Fruit fly (Drosophila melanogaster) whole organism, embryonic: Measurements from ENCODE around the gene RhoGAP5A.

Experiments used
- BEAF-32 ChIP-seq: fragments of 200-800 bp; sonication (Bioruptor generic); optimal IDR thresholded peaks from 3 replicates; lab custom pipeline; 2017; ENCODE audit warnings: missing biosample characterization, missing genetic modification characterization, mild to moderate bottlenecking, moderate library complexity, missing genetic modification reagents
- Blimp-1 ChIP-seq: fragments of 200-800 bp; sonication (Bioruptor generic); optimal IDR thresholded peaks from 3 replicates; lab custom pipeline; 2018; ENCODE audit warnings: missing biosample characterization, missing genetic modification characterization, mild to moderate bottlenecking, moderate library complexity, missing genetic modification reagents
- CG11093 ChIP-seq: fragments of 200-800 bp; sonication (Bioruptor generic); IDR thresholded peaks from 3 replicates; pipeline ENCODE4 v1.3.6; 2022; ENCODE audit warnings: missing biosample characterization, missing genetic modification characterization
- CG1233 ChIP-seq: fragments of 200-800 bp; sonication (Bioruptor generic); optimal IDR thresholded peaks from 4 replicates; lab custom pipeline; 2018; ENCODE audit warnings: missing biosample characterization, mild to moderate bottlenecking, missing genetic modification characterization
- CG14014 ChIP-seq: fragments of 200-800 bp; sonication (Bioruptor generic); IDR thresholded peaks from 2 replicates; pipeline ENCODE4 v1.3.6; 2022; ENCODE audit warnings: missing biosample characterization, missing genetic modification characterization
- CG15479 ChIP-seq: fragments of 200-800 bp; sonication (Bioruptor generic); optimal IDR thresholded peaks from 3 replicates; lab custom pipeline; 2019; ENCODE audit warnings: missing biosample characterization, mild to moderate bottlenecking, missing genetic modification characterization, moderate library complexity
- CG1647 ChIP-seq: fragments of 200-800 bp; sonication (Bioruptor generic); optimal IDR thresholded peaks from 3 replicates; lab custom pipeline; 2016; ENCODE audit warnings: missing biosample characterization, missing genetic modification characterization
- CG1832 ChIP-seq: fragments of 200-800 bp; sonication (Bioruptor generic); optimal IDR thresholded peaks from 2 replicates; lab custom pipeline; 2017; ENCODE audit warnings: missing biosample characterization, mild to moderate bottlenecking, missing genetic modification characterization, inconsistent platforms
- CG18764 ChIP-seq: fragments of 200-800 bp; sonication (Bioruptor generic); optimal IDR thresholded peaks from 3 replicates; lab custom pipeline; 2016; ENCODE audit warnings: missing biosample characterization, missing genetic modification characterization
- CG2875 ChIP-seq: fragments of 200-800 bp; sonication (Bioruptor generic); optimal IDR thresholded peaks from 2 replicates; lab custom pipeline; 2017; ENCODE audit warnings: missing biosample characterization, mild to moderate bottlenecking, missing genetic modification characterization, missing genetic modification reagents
- CG3065 ChIP-seq: fragments of 200-800 bp; sonication (Bioruptor generic); optimal IDR thresholded peaks from 2 replicates; lab custom pipeline; 2016; ENCODE audit warnings: missing biosample characterization, missing genetic modification characterization
- CG4617 ChIP-seq: fragments of 200-800 bp; sonication (Bioruptor generic); optimal IDR thresholded peaks from 3 replicates; lab custom pipeline; 2016; ENCODE audit warnings: missing biosample characterization, missing genetic modification characterization, borderline replicate concordance
- CG8924 ChIP-seq: fragments of 200-800 bp; optimal IDR thresholded peaks from 3 replicates; lab custom pipeline; 2019; ENCODE audit warnings: missing biosample characterization, mild to moderate bottlenecking, missing genetic modification characterization, moderate library complexity
- CkIIα-i1 ChIP-seq: fragments of 200-800 bp; sonication (Bioruptor generic); IDR thresholded peaks from 2 replicates; pipeline ENCODE4 v1.3.6; 2022; ENCODE audit warnings: missing biosample characterization, missing genetic modification characterization
- CoRest ChIP-seq: fragments of 200-800 bp; sonication (Bioruptor generic); optimal IDR thresholded peaks from 3 replicates; lab custom pipeline; 2018; ENCODE audit warnings: missing biosample characterization, mild to moderate bottlenecking, missing genetic modification characterization, moderate library complexity
- D19B ChIP-seq: fragments of 200-800 bp; sonication (Bioruptor generic); optimal IDR thresholded peaks from 2 replicates; lab custom pipeline; 2017; ENCODE audit warnings: missing biosample characterization, mild to moderate bottlenecking, missing genetic modification characterization
- Dbx ChIP-seq: fragments of 200-800 bp; sonication (Bioruptor generic); IDR thresholded peaks from 3 replicates; pipeline ENCODE4 v1.3.6; 2022; ENCODE audit warnings: missing biosample characterization, missing genetic modification characterization
- Dfd ChIP-seq, 2 experiments: fragments of >200 bp; optimal IDR thresholded peaks; 2 replicates each; lab custom pipeline; 2017; ENCODE audit warnings: missing biosample characterization in 2 of 2, missing genetic modification characterization in 2 of 2
- Dp ChIP-seq: fragments of 200-800 bp; sonication (Bioruptor generic); optimal IDR thresholded peaks from 2 replicates; lab custom pipeline; 2018; ENCODE audit warnings: missing biosample characterization, mild to moderate bottlenecking, missing genetic modification characterization, moderate library complexity
- E2f2 ChIP-seq: fragments of 200-800 bp; sonication (Bioruptor generic); IDR thresholded peaks from 2 replicates; pipeline ENCODE4 v1.3.6; 2022; ENCODE audit warnings: missing biosample characterization, missing genetic modification characterization
- Gsc ChIP-seq: fragments of 200-800 bp; sonication (Bioruptor generic); IDR thresholded peaks from 2 replicates; pipeline ENCODE4 v1.3.6; 2022; ENCODE audit warnings: missing biosample characterization, missing genetic modification characterization
- NC2α ChIP-seq: fragments of 200-800 bp; sonication (Bioruptor generic); optimal IDR thresholded peaks from 2 replicates; lab custom pipeline; 2016; ENCODE audit warnings: missing biosample characterization, missing genetic modification characterization
- Opbp ChIP-seq: fragments of 200-800 bp; sonication (Bioruptor generic); IDR thresholded peaks from 3 replicates; pipeline ENCODE4 v1.3.6; 2022; ENCODE audit warnings: missing biosample characterization, missing genetic modification characterization; ENCODE audit not compliant: partially characterized antibody
- Pdp1 ChIP-seq, 2 experiments: fragments of 200-800 bp; sonication (Bioruptor generic); optimal IDR thresholded peaks; 3 replicates each; lab custom pipeline; 2016; ENCODE audit warnings: missing biosample characterization in 2 of 2, missing genetic modification characterization in 2 of 2, mild to moderate bottlenecking in 1 of 2, moderate library complexity in 1 of 2
- Xrp1 ChIP-seq: fragments of 200-800 bp; sonication (Bioruptor generic); IDR thresholded peaks from 2 replicates; pipeline ENCODE4 v1.3.6; 2022; ENCODE audit warnings: missing biosample characterization, missing genetic modification characterization
- abd-A ChIP-seq: fragments of 200-800 bp; sonication (Bioruptor generic); optimal IDR thresholded peaks from 3 replicates; lab custom pipeline; 2019; ENCODE audit warnings: missing biosample characterization, mild to moderate bottlenecking, missing genetic modification characterization, moderate library complexity
- chinmo ChIP-seq: fragments of 200-800 bp; sonication (Bioruptor generic); IDR thresholded peaks from 4 replicates; pipeline ENCODE4 v1.3.6; 2022; ENCODE audit warnings: missing biosample characterization, missing genetic modification characterization; ENCODE audit not compliant: partially characterized antibody
- corto ChIP-seq: fragments of 200-800 bp; sonication (Bioruptor generic); optimal IDR thresholded peaks from 2 replicates; lab custom pipeline; 2016; ENCODE audit warnings: missing biosample characterization, mild to moderate bottlenecking, missing genetic modification characterization, moderate library complexity
- da ChIP-seq: fragments of 200-800 bp; sonication (Bioruptor generic); optimal IDR thresholded peaks from 2 replicates; lab custom pipeline; 2016; ENCODE audit warnings: missing biosample characterization, missing genetic modification characterization
- disco-r ChIP-seq: fragments of 200-800 bp; sonication (Bioruptor generic); optimal IDR thresholded peaks from 2 replicates; lab custom pipeline; 2016; ENCODE audit warnings: missing biosample characterization, missing genetic modification characterization
- ems ChIP-seq: fragments of 200-800 bp; sonication (Bioruptor generic); optimal IDR thresholded peaks from 3 replicates; lab custom pipeline; 2016; ENCODE audit warnings: missing biosample characterization, missing genetic modification characterization
- eyg ChIP-seq: fragments of 200-800 bp; sonication (Bioruptor generic); optimal IDR thresholded peaks from 3 replicates; lab custom pipeline; 2016; ENCODE audit warnings: missing biosample characterization, missing genetic modification characterization
- fd3F ChIP-seq: fragments of 200-800 bp; sonication (Bioruptor generic); optimal IDR thresholded peaks from 2 replicates; lab custom pipeline; 2018; ENCODE audit warnings: missing biosample characterization, mild to moderate bottlenecking, missing genetic modification characterization, moderate library complexity
- fru ChIP-seq: fragments of >200 bp; optimal IDR thresholded peaks from 2 replicates; lab custom pipeline; 2017
- gce ChIP-seq: fragments of 200-800 bp; sonication (Bioruptor generic); IDR thresholded peaks from 3 replicates; pipeline ENCODE4 v1.3.6; 2022; ENCODE audit warnings: missing biosample characterization, missing genetic modification characterization
- grn ChIP-seq: fragments of 200-800 bp; sonication (Bioruptor generic); optimal IDR thresholded peaks from 3 replicates; lab custom pipeline; 2017; ENCODE audit warnings: missing biosample characterization, missing genetic modification characterization
- ind ChIP-seq: fragments of 200-800 bp; sonication (Bioruptor generic); optimal IDR thresholded peaks from 3 replicates; lab custom pipeline; 2016; ENCODE audit warnings: missing biosample characterization, missing genetic modification characterization
- ken ChIP-seq: fragments of 200-800 bp; sonication (Bioruptor generic); IDR thresholded peaks from 3 replicates; pipeline ENCODE4 v1.3.6; 2022; ENCODE audit warnings: missing biosample characterization, missing genetic modification characterization
- lmd ChIP-seq: fragments of 200-800 bp; sonication (Bioruptor generic); IDR thresholded peaks from 2 replicates; pipeline ENCODE4 v1.3.6; 2022; ENCODE audit warnings: missing biosample characterization, missing genetic modification characterization
- onecut ChIP-seq: fragments of 200-800 bp; sonication (Bioruptor generic); IDR thresholded peaks from 2 replicates; pipeline ENCODE4 v1.3.6; 2022; ENCODE audit warnings: missing biosample characterization, missing genetic modification characterization
- peb ChIP-seq: fragments of 200-800 bp; sonication (Bioruptor generic); IDR thresholded peaks from 2 replicates; pipeline ENCODE4 v1.3.6; 2022; ENCODE audit warnings: missing biosample characterization, missing genetic modification characterization
- psq ChIP-seq: fragments of 200-800 bp; sonication (Bioruptor generic); optimal IDR thresholded peaks from 2 replicates; lab custom pipeline; 2017; ENCODE audit warnings: missing biosample characterization, missing genetic modification characterization
- run ChIP-seq: fragments of 200-800 bp; sonication (Bioruptor generic); optimal IDR thresholded peaks from 3 replicates; lab custom pipeline; 2018; ENCODE audit warnings: missing biosample characterization, mild to moderate bottlenecking, missing genetic modification characterization
- scrt ChIP-seq: fragments of 200-800 bp; sonication (Bioruptor generic); optimal IDR thresholded peaks from 2 replicates; lab custom pipeline; 2018; ENCODE audit warnings: missing biosample characterization, mild to moderate bottlenecking, missing genetic modification characterization, moderate library complexity
- sens-2 ChIP-seq: fragments of 200-800 bp; sonication (Bioruptor generic); IDR thresholded peaks from 2 replicates; pipeline ENCODE4 v1.3.6; 2022; ENCODE audit warnings: missing biosample characterization, missing genetic modification characterization
- sob ChIP-seq: fragments of 200-800 bp; sonication (Bioruptor generic); IDR thresholded peaks from 2 replicates; pipeline ENCODE4 v1.3.6; 2022; ENCODE audit warnings: missing biosample characterization, missing genetic modification characterization
- tgo ChIP-seq: fragments of 200-800 bp; sonication (Bioruptor generic); IDR thresholded peaks from 3 replicates; pipeline ENCODE4 v1.3.6; 2022; ENCODE audit warnings: missing biosample characterization, missing genetic modification characterization
- unc-4 ChIP-seq: fragments of 200-800 bp; sonication (Bioruptor generic); IDR thresholded peaks from 2 replicates; pipeline ENCODE4 v1.3.6; 2022; ENCODE audit warnings: missing biosample characterization, missing genetic modification characterization; ENCODE audit not compliant: partially characterized antibody
- vfl ChIP-seq: fragments of 200-800 bp; sonication (Bioruptor generic); optimal IDR thresholded peaks from 2 replicates; lab custom pipeline; 2016; ENCODE audit warnings: missing biosample characterization, missing genetic modification characterization
- zfh1 ChIP-seq: fragments of 200-800 bp; sonication (Bioruptor generic); IDR thresholded peaks from 3 replicates; pipeline ENCODE4 v1.3.6; 2022; ENCODE audit warnings: missing biosample characterization, missing genetic modification characterization

The RhoGAP5A gene

DNA sequence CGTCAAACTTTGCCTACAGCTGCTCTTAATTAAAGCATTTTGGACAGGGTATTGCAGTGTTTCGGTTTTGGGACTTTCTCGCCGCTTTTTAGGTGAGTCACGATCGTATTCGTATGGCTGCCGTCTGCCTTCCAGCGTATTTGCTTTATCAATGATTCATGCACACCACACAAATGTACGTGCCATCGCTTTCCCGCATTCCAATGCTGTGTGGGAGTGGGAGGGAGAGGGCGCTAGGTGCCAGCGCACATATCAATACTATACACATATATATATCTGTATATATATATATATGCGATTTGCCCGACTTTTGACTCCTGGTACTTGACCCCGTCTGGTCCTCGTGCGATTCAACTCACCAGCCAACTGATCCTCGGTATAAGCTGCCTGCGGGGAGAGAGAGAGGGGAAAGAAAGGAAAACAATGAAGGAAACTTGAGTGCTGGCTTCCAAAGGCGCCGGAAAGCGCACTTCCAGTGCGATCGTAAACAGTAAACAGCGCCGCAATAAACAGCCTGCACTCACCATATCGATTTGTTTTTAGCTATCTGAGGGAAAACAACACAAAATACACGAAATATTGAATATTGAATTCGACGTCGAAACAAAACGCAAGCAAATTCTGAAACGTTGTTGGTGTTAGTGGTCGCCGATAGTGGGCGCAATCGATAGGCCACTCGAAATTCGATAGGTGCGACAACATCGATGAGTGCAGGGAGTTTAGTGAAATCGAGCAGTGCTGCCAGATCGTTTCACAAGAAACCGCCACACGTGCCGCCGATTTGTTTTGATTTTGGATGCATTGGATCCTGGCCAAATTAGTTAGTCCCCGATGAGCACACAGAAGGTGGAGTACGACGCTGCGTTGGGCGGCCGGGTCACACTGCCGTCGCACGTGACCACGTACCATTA is 3.5 kb upstream of the RhoGAP5A start, which contains the start of the genes Mlc-c and Pop1 (continued):
- TF ChIP-seq fd3F (GFP tag; lab: Kevin White, UChicago) (no peak), fru (lab: Kevin White, UChicago) (no peak), Gsc (GFP tag; lab: Robert Waterston, UW) (no peak), ind (GFP tag; lab: Kevin White, UChicago) (no peak), eyg (GFP tag; lab: Kevin White, UChicago) (no peak), NC2α (GFP tag; lab: Kevin White, UChicago) (no peak), gce (GFP tag; lab: Robert Waterston, UW) (no peak), E2f2 (GFP tag; lab: Robert Waterston, UW) (peak; percentile 88), D19B (GFP tag; lab: Kevin White, UChicago) (no peak), CoRest (tag; lab: Kevin White, UChicago) (no peak), Blimp-1 (GFP tag; lab: Kevin White, UChicago) (no peak), CG15479 (no peak), da (GFP tag; lab: Kevin White, UChicago) (no peak), CG2875 (GFP tag; lab: Kevin White, UChicago) (no peak), CkIIα-i1 (no peak), disco-r (GFP tag; lab: Kevin White, UChicago) (no peak), vfl (GFP tag; lab: Kevin White, UChicago) (no peak), run (no peak), ems (no peak), corto (no peak), abd-A (no peak), grn (GFP tag; lab: Kevin White, UChicago) (no peak), scrt (no peak), BEAF-32 (GFP tag; lab: Kevin White, UChicago) (peak; percentile 92), CG18764 (GFP tag; lab: Kevin White, UChicago) (no peak), CG11093 (GFP tag; lab: Robert Waterston, UW) (no peak), CG1832 (GFP tag; lab: Kevin White, UChicago) (peak; percentile 72), Dp (peak; percentile 86), CG8924 (tag; lab: Kevin White, UChicago) (no peak), unc-4 (GFP tag; lab: Robert Waterston, UW) (peak; percentile 89), sens-2 (GFP tag; lab: Robert Waterston, UW) (no peak), Opbp (GFP tag; lab: Robert Waterston, UW) (peak; percentile 96), ken (GFP tag; lab: Robert Waterston, UW) (no peak), CG1233 (no peak), Dfd (GFP tag; optimal IDR thresholded peaks at IDR 0.05; lab: Kevin White, UChicago) (no peak), Xrp1 (GFP tag; lab: Robert Waterston, UW) (no peak), psq (GFP tag; lab: Kevin White, UChicago) (no peak), lmd (no peak), CG3065 (no peak), CG1647 (GFP tag; lab: Kevin White, UChicago) (no peak), peb (GFP tag; lab: Robert Waterston, UW) (no peak), zfh1 (GFP tag; lab: Robert Waterston, UW) (no peak), tgo (GFP tag; lab: Robert Waterston, UW) (no peak), sob (GFP tag; lab: Robert Waterston, UW) (no peak), CG14014 (no peak), CG4617 (GFP tag; lab: Kevin White, UChicago) (peak; percentile 72), chinmo (GFP tag; lab: Robert Waterston, UW) (peak; percentile 94), Pdp1 (GFP tag; optimal IDR thresholded peaks at IDR 0.05; lab: Kevin White, UChicago) (no peak), onecut (GFP tag; lab: Robert Waterston, UW) (0 out of 2 replicates have a peak, but pooled peaks have one; percentile 8), Dbx (GFP tag; lab: Robert Waterston, UW) (peak; percentile 49; the same call in 1 of the 3 replicates)
